Worm (Caenorhabditis elegans): ENCODE data around the gene D1086.9.

Gene D1086.9

ce11 chrV:14141846-14142245 lies 37.8 kb downstream of the D1086.9 start:
- TF ChIP-seq R02D3.7 (tag; optimal IDR thresholded peaks at IDR 0.05) (no peak), sma-9 (GFP tag; optimal IDR thresholded peaks at IDR 0.05) (no peak), sma-9 (tag; optimal IDR thresholded peaks at IDR 0.05) (no peak)

DNA sequence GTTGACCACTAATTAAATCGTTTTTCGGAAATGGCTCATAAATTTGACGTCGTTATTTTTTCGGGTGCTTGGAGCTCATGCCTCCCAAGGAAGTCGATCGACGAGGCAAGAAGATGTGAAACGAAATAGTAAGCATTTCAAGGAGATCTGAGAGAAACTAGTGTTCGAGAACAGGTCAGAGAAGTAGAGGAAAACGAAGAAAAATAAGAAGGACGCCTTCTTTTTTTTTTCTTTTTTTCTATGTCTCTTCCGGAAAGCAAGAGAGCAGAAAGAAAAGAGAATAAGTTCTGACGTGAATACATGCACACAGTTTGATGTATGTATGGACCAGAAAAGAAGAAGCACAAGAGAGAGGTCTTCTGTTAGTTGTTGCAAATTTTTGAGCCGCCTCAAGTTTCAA lies 39.6 kb downstream of the D1086.9 start:
- TF ChIP-seq nhr-23 (tag; optimal IDR thresholded peaks at IDR 0.05) (no peak), nhr-129 (tag; optimal IDR thresholded peaks at IDR 0.05) (peak; percentile 39), lin-39 (tag; optimal IDR thresholded peaks at IDR 0.05) (no peak), unc-55 (GFP tag; optimal IDR thresholded peaks at IDR 0.05) (peak; percentile 81), mdl-1 (tag; optimal IDR thresholded peaks at IDR 0.05) (peak in 1 of 2 experiments; percentile 9), C34F6.9 (tag; optimal IDR thresholded peaks at IDR 0.05) (peak; percentile 82), R02D3.7 (tag; optimal IDR thresholded peaks at IDR 0.05) (no peak), sma-9 (GFP tag; optimal IDR thresholded peaks at IDR 0.05) (peak; percentile 72), sma-9 (tag; optimal IDR thresholded peaks at IDR 0.05) (no peak), lin-13 (GFP tag; optimal IDR thresholded peaks at IDR 0.05) (no peak), Y55F3AM.14 (GFP tag; optimal IDR thresholded peaks at IDR 0.05) (peak; percentile 30), nhr-237 (tag; optimal IDR thresholded peaks at IDR 0.05) (peak; percentile 20), F13H6.1 (tag; optimal IDR thresholded peaks at IDR 0.05) (peak; percentile 40), mab-5 (tag; optimal IDR thresholded peaks at IDR 0.05) (peak; percentile 66), lsy-2 (tag; optimal IDR thresholded peaks at IDR 0.05) (peak; percentile 8 to 67), lin-11 (tag; optimal IDR thresholded peaks at IDR 0.05) (no peak)

- TF ChIP-seq nhr-11 (tag; optimal IDR thresholded peaks at IDR 0.05) (no peak), ZK546.5 (tag; optimal IDR thresholded peaks at IDR 0.05) (no peak), nhr-237 (tag; optimal IDR thresholded peaks at IDR 0.05) (no peak), lin-39 (tag; optimal IDR thresholded peaks at IDR 0.05) (no peak), blmp-1 (tag; optimal IDR thresholded peaks at IDR 0.05; ENCODE audit: insufficient read depth) (no peak), ceh-82 (tag; optimal IDR thresholded peaks at IDR 0.05) (no peak), zag-1 (tag; optimal IDR thresholded peaks at IDR 0.05) (no peak), nhr-77 (tag; optimal IDR thresholded peaks at IDR 0.05) (no peak), alr-1 (tag; optimal IDR thresholded peaks at IDR 0.05) (no peak), aly-2 (tag; optimal IDR thresholded peaks at IDR 0.05) (no peak), fos-1 (tag; optimal IDR thresholded peaks at IDR 0.05) (no peak), nhr-12 (tag; optimal IDR thresholded peaks at IDR 0.05) (no peak), ztf-4 (tag; optimal IDR thresholded peaks at IDR 0.05) (no peak), mab-5 (tag; optimal IDR thresholded peaks at IDR 0.05) (no peak)
Measured at ce11 chrV:14145267-14145666, 41.2 kb downstream of the D1086.9 start, which contains the start of gene par-1. par-1 (minus strand) TSS chrV:14145367.

DNA sequence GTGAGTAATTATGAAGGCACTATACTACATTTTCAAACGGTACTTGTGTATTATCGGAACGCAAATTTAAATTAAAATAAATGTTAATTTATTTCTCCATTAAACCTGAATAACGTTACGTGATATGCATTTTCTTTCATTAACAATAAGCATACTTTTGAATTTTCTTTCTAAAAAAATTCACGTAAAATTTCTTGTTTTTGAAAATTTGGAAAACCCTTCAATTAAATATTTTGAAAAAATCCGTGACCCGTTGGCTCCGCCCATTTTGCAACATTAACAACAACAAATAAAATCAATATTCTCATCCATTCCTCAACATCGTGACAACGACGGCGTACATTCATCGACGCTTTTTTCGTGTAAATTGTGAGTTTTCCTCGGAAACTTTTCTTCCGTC lies 42.1 kb downstream of the D1086.9 start, which contains the start of gene acs-10:
acs-10 (plus strand) TSS at position 301 of the 400 bp plus-strand sequence.
- no peak for TF ChIP-seq sem-4 (tag; optimal IDR thresholded peaks at IDR 0.05)
- TF ChIP-seq nhr-12 (tag; optimal IDR thresholded peaks at IDR 0.05): no peak
- no peak for TF ChIP-seq ceh-82 (tag; optimal IDR thresholded peaks at IDR 0.05)
- no peak for TF ChIP-seq nhr-10 (tag; optimal IDR thresholded peaks at IDR 0.05)
- no peak for TF ChIP-seq zag-1 (tag; optimal IDR thresholded peaks at IDR 0.05)
- no peak for TF ChIP-seq gmeb-1 (tag; optimal IDR thresholded peaks at IDR 0.05)
- no peak for TF ChIP-seq nhr-11 (tag; optimal IDR thresholded peaks at IDR 0.05)
- TF ChIP-seq mbf-1 (tag; optimal IDR thresholded peaks at IDR 0.05): no peak
- no peak for TF ChIP-seq aly-2 (tag; optimal IDR thresholded peaks at IDR 0.05)
- TF ChIP-seq lin-11 (tag; optimal IDR thresholded peaks at IDR 0.05): no peak
- TF ChIP-seq skn-1 (tag; optimal IDR thresholded peaks at IDR 0.05): no peak
- no peak for TF ChIP-seq dmd-4 (tag; optimal IDR thresholded peaks at IDR 0.05)
- no peak for TF ChIP-seq unc-39 (tag; optimal IDR thresholded peaks at IDR 0.05)
- no peak for TF ChIP-seq nhr-21 (tag; optimal IDR thresholded peaks at IDR 0.05)
- TF ChIP-seq nhr-23 (tag; optimal IDR thresholded peaks at IDR 0.05): no peak
- TF ChIP-seq alr-1 (tag; optimal IDR thresholded peaks at IDR 0.05): no peak
- TF ChIP-seq lin-39 (tag; optimal IDR thresholded peaks at IDR 0.05): no peak
- no peak for TF ChIP-seq C34F6.9 (tag; optimal IDR thresholded peaks at IDR 0.05)
- TF ChIP-seq lsy-2 (tag; optimal IDR thresholded peaks at IDR 0.05): no peak
- TF ChIP-seq nhr-77 (tag; optimal IDR thresholded peaks at IDR 0.05): no peak

ce11 chrV:14147114-14147513 lies 43.0 kb downstream of the D1086.9 start:
- TF ChIP-seq ztf-11 (tag; optimal IDR thresholded peaks at IDR 0.05): no peak
